Fruit fly (Drosophila melanogaster): ENCODE data around the gene Girdin.

Girdin gene

DNA sequence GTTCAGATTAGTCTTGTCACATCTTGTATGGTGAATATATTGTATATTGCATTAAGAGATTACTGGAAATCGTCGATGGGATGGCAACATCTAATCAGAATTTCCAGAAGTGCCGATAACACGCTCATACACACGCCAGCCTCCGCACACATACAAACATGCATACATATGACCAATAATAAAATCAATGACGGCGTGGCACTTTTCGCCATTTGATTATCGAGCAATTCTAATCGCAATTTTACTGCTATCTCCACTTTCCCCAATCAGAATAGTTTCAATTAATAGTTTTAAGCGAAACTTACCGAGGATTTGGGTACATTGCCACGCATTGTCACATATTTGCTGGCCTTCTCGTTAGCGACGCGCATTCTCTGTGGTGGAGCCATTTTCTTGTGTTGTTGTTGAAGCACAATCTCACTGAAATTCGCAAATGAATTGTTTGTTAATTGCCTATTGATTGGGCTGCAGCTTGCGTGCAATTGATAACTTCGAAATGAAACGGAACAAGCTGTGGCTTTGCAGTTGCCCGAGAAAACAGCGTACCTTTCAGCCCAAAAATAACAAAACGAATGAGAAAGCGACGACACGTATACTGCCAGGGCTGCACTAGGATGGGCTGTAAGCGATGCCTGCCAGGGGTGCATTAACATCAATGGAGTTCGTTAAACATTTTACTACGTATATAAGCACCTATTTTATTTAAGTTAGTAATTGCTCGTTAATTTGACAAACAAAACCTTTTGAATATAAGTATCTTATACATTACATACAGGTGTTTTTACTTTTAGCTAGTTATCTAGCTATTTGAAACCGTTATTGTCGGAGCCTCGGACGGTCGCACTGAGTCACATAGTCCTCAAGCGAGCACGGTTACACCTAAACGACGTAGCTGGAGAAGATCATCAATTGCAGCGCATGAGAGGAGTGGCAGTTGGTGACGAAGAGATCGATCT is 20.0 kb downstream of the Girdin start, which contains the start of the genes CG32276 and gry:
Gene CG32276 (minus strand): TSS at position 601 of the 956 bp plus-strand sequence.
Gene gry (plus strand): TSS at position 644 of the 956 bp plus-strand sequence.
- TF ChIP-seq Vsx2 (GFP tag; optimal IDR thresholded peaks at IDR 0.05; ENCODE audit: partially characterized antibody) (no peak), psq (GFP tag; optimal IDR thresholded peaks at IDR 0.05) (peak; percentile 62), Rel (GFP tag; optimal IDR thresholded peaks at IDR 0.05) (no peak), Rel (tag; optimal IDR thresholded peaks at IDR 0.05) (peak; percentile 73), brk (GFP tag; optimal IDR thresholded peaks at IDR 0.05) (no peak), Dif (GFP tag; optimal IDR thresholded peaks at IDR 0.05; ENCODE audit: partially characterized antibody) (no peak), OdsH (GFP tag; optimal IDR thresholded peaks at IDR 0.05) (peak; percentile 75), Abd-B (GFP tag; optimal IDR thresholded peaks at IDR 0.05) (no peak), Myc (optimal IDR thresholded peaks at IDR 0.05) (peak; percentile 83), fru (GFP tag; optimal IDR thresholded peaks at IDR 0.05) (peak; percentile 89), GATAd (GFP tag; optimal IDR thresholded peaks at IDR 0.05) (no peak), foxo (GFP tag; optimal IDR thresholded peaks at IDR 0.05) (peak in 1 of 2 experiments; percentile 90), rgr (GFP tag; optimal IDR thresholded peaks at IDR 0.05) (peak; percentile 87), dl (GFP tag; optimal IDR thresholded peaks at IDR 0.05; ENCODE audit: insufficient read depth in 1 of 2, partially characterized antibody in 2 of 2) (no peak), CrebA (GFP tag; optimal IDR thresholded peaks at IDR 0.05; ENCODE audit: borderline replicate concordance) (peak; percentile 97), CG32264 (GFP tag; optimal IDR thresholded peaks at IDR 0.05) (peak; percentile 18), h (GFP tag; optimal IDR thresholded peaks at IDR 0.05) (peak; percentile 90), woc (GFP tag; optimal IDR thresholded peaks at IDR 0.05) (peak; percentile 88), Sp1 (GFP tag; optimal IDR thresholded peaks at IDR 0.05) (peak; percentile 80), Dfd (GFP tag; optimal IDR thresholded peaks at IDR 0.05) (no peak), Hr83 (GFP tag; optimal IDR thresholded peaks at IDR 0.05; ENCODE audit: poor library complexity, severe bottlenecking) (peak; percentile 57), Jra (GFP tag; optimal IDR thresholded peaks at IDR 0.05) (no peak), ey (GFP tag; optimal IDR thresholded peaks at IDR 0.05) (peak; percentile 76), CG9705 (GFP tag; optimal IDR thresholded peaks at IDR 0.05) (peak; percentile 63), sv (GFP tag; optimal IDR thresholded peaks at IDR 0.05) (peak; percentile 69), HLH106 (tag; optimal IDR thresholded peaks at IDR 0.05) (peak; percentile 79), br (GFP tag; optimal IDR thresholded peaks at IDR 0.05) (peak; percentile 81), jim (GFP tag; optimal IDR thresholded peaks at IDR 0.05) (peak; percentile 90)

DNA sequence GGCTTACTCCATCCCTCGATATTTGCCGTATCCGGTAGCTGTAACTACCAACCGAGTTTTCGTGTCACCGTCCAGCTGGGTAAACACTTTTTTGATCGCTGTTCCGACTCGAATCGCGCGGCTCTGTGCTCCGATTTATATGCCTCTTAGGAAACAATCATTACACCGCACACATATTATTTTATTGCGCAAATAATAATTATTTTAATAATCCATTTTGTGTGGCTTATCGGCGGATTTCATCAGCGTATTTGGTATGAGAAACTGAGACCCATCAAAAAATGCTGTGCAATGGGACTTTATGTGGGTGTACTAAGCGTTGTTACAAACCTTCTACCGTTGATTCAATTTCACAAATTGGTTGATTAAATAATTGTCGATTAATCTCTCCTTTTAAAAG is 24.3 kb downstream of the Girdin start, which contains the start of gene CG32271:
Gene CG32271 (minus strand): TSS at position 101 of the 400 bp plus-strand sequence.
- TF ChIP-seq foxo (GFP tag; optimal IDR thresholded peaks at IDR 0.05): no peak
- no peak for TF ChIP-seq sage (GFP tag; optimal IDR thresholded peaks at IDR 0.05)
- TF ChIP-seq Dfd (GFP tag; optimal IDR thresholded peaks at IDR 0.05): no peak
- TF ChIP-seq woc (GFP tag; optimal IDR thresholded peaks at IDR 0.05): no peak
- TF ChIP-seq ey (GFP tag; optimal IDR thresholded peaks at IDR 0.05): no peak
- TF ChIP-seq CG9705 (GFP tag; optimal IDR thresholded peaks at IDR 0.05): no peak
- TF ChIP-seq Hr78 (GFP tag; optimal IDR thresholded peaks at IDR 0.05): no peak
- no peak for TF ChIP-seq Sp1 (GFP tag; optimal IDR thresholded peaks at IDR 0.05)
- no peak for TF ChIP-seq tai (GFP tag; optimal IDR thresholded peaks at IDR 0.05)
- TF ChIP-seq GATAd (GFP tag; optimal IDR thresholded peaks at IDR 0.05): no peak
- no peak for TF ChIP-seq Mio (GFP tag; optimal IDR thresholded peaks at IDR 0.05)
- no peak for TF ChIP-seq rgr (GFP tag; optimal IDR thresholded peaks at IDR 0.05)
- TF ChIP-seq CrebA (GFP tag; optimal IDR thresholded peaks at IDR 0.05; ENCODE audit: borderline replicate concordance): no peak
- no peak for TF ChIP-seq br (GFP tag; optimal IDR thresholded peaks at IDR 0.05)
- no peak for TF ChIP-seq Myc (optimal IDR thresholded peaks at IDR 0.05)

DNA sequence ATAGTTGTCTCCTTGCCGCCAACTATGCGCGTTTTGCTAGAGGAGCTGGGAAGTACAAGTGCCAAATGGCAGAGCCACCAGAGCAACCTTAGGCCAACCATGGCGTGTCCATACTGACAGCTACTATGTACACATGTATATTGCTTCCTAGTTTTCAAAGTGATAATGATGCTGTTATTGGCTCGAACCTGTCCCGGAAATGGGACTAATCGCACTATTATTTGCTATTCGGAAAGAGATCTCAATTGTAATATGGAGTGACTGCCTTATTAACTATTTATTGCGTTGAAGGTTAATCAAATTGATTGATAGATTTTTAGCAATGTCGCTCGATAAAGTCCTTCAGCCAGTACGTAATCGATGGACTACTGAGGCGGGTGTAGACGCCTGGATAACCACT is 25.6 kb downstream of the Girdin start, which contains the start of gene CG33159:
Gene CG33159 (minus strand): TSS at position 101 of the 400 bp plus-strand sequence.
- TF ChIP-seq dmrt93B (GFP tag; optimal IDR thresholded peaks at IDR 0.05) (no peak), GATAd (GFP tag; optimal IDR thresholded peaks at IDR 0.05) (no peak), CrebA (GFP tag; optimal IDR thresholded peaks at IDR 0.05; ENCODE audit: borderline replicate concordance) (no peak), psq (GFP tag; optimal IDR thresholded peaks at IDR 0.05) (no peak), Dif (GFP tag; optimal IDR thresholded peaks at IDR 0.05; ENCODE audit: partially characterized antibody) (no peak), Hnf4 (GFP tag; optimal IDR thresholded peaks at IDR 0.05) (no peak), h (GFP tag; optimal IDR thresholded peaks at IDR 0.05) (no peak), sv (GFP tag; optimal IDR thresholded peaks at IDR 0.05) (no peak), Mio (GFP tag; optimal IDR thresholded peaks at IDR 0.05) (no peak), rgr (GFP tag; optimal IDR thresholded peaks at IDR 0.05) (no peak), N (GFP tag; optimal IDR thresholded peaks at IDR 0.05) (no peak), Myc (optimal IDR thresholded peaks at IDR 0.05) (no peak)
